Fruit fly (Drosophila melanogaster): ENCODE data around the gene CG17712.

- TF ChIP-seq Crg-1 (GFP tag; optimal IDR thresholded peaks at IDR 0.05) (no peak), CG7101 (tag; optimal IDR thresholded peaks at IDR 0.05) (no peak), CG5204 (GFP tag; optimal IDR thresholded peaks at IDR 0.05) (no peak), ovo (GFP tag; optimal IDR thresholded peaks at IDR 0.05) (no peak), pad (GFP tag; optimal IDR thresholded peaks at IDR 0.05) (no peak), Mnt (GFP tag; optimal IDR thresholded peaks at IDR 0.05) (no peak), kay (GFP tag; ENCODE audit: borderline replicate concordance) (no peak)
These were observed 11.8 kb downstream of the CG17712 start for dm6 chr2L:1740095-1740494.

Measured in whole organism, adult.